Worm (Caenorhabditis elegans) whole organism, early embryonic: ENCODE measurements around the gene Y113G7B.11.

Source experiments
- B0310.2 ChIP-seq: sonication (generic microtip); optimal IDR thresholded peaks from 2 replicates; lab custom pipeline; 2016; ENCODE audit warnings: mild to moderate bottlenecking, missing genetic modification characterization, missing compliant biosample characterization
- aly-1 ChIP-seq: sonication (generic microtip); optimal IDR thresholded peaks from 2 replicates; lab custom pipeline; 2016; ENCODE audit warnings: missing genetic modification characterization, missing compliant biosample characterization
- ama-1 ChIP-seq: fragments of 150-350 bp; optimal IDR thresholded peaks from 2 replicates; lab custom pipeline; 2014
- ceh-13 ChIP-seq: fragments of 200-800 bp; sonication (Bioruptor generic); optimal IDR thresholded peaks from 2 replicates; lab custom pipeline; 2018; ENCODE audit warnings: mild to moderate bottlenecking, missing genetic modification characterization, missing compliant biosample characterization
- ceh-36 ChIP-seq: sonication (generic microtip); optimal IDR thresholded peaks from 2 replicates; lab custom pipeline; 2016; ENCODE audit warnings: missing genetic modification characterization, inconsistent platforms, missing compliant biosample characterization
- ets-7 ChIP-seq: sonication (generic microtip); optimal IDR thresholded peaks from 2 replicates; lab custom pipeline; 2016; ENCODE audit warnings: missing genotype, missing genetic modification characterization, missing compliant biosample characterization
- flt-1 ChIP-seq: fragments of 200-800 bp; sonication (Bioruptor generic); IDR thresholded peaks from 2 replicates; pipeline ENCODE4 v1.3.6; 2022; ENCODE audit warnings: missing genetic modification characterization, missing compliant biosample characterization
- hmg-4 ChIP-seq: fragments of 200-800 bp; sonication (Bioruptor generic); optimal IDR thresholded peaks from 2 replicates; lab custom pipeline; 2018; ENCODE audit warnings: mild to moderate bottlenecking, missing genetic modification characterization, missing compliant biosample characterization
- pes-1 ChIP-seq: fragments of 200-800 bp; sonication (Bioruptor generic); IDR thresholded peaks from 2 replicates; pipeline ENCODE4 v1.3.6; 2022; ENCODE audit warnings: missing genetic modification reagents, missing genetic modification characterization, missing compliant biosample characterization
- scrt-1 ChIP-seq: fragments of 200-800 bp; sonication (Bioruptor generic); IDR thresholded peaks from 2 replicates; pipeline ENCODE4 v1.3.6; 2022; ENCODE audit warnings: missing genetic modification characterization, missing compliant biosample characterization
- sea-1 ChIP-seq: fragments of 200-800 bp; sonication (Bioruptor generic); conservative IDR thresholded peaks from 2 replicates; pipeline ENCODE4 v1.3.6; 2022; ENCODE audit warnings: missing genetic modification characterization, missing compliant biosample characterization
- tbx-11 ChIP-seq: fragments of 200-800 bp; sonication (Bioruptor generic); IDR thresholded peaks from 2 replicates; pipeline ENCODE4 v1.3.6; 2022; ENCODE audit warnings: missing genetic modification characterization, missing compliant biosample characterization
- tbx-37 ChIP-seq: fragments of 200-800 bp; sonication (Bioruptor generic); conservative IDR thresholded peaks from 2 replicates; pipeline ENCODE4 v1.3.6; 2022; ENCODE audit warnings: missing genetic modification reagents, missing genetic modification characterization, missing compliant biosample characterization

DNA sequence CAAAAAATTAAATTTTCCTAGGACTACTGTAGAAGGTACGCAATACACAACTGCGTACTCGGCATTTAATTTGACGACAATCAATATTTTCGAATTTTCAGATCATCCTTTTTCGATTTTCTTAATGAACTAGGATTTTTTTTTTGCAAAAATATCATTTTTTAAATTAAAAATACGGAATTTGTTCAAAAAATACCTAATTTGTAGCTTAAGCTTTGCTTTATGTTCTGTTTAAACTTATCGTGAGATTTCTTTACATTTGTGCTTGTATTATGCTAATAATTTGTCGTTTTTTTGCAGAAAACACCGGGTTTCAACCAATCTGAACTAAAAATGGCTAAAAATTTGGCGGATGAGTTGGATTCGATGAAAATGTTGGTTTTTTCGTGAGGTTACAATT is 18.4 kb downstream of the Y113G7B.11 start, which contains the start of gene ftr-1:
- TF ChIP-seq B0310.2 (tag; lab: Kevin White, UChicago) (no peak), ama-1 (lab: Kevin White, UChicago) (no peak), tbx-11 (GFP tag; lab: Robert Waterston, UW) (no peak), hmg-4 (GFP tag; lab: Kevin White, UChicago) (no peak), pes-1 (GFP tag; lab: Robert Waterston, UW) (no peak), flt-1 (GFP tag; lab: Robert Waterston, UW) (no peak), scrt-1 (GFP tag; lab: Robert Waterston, UW) (no peak), sea-1 (GFP tag; lab: Robert Waterston, UW) (no peak), tbx-37 (GFP tag; lab: Robert Waterston, UW) (no peak), ceh-13 (GFP tag; lab: Kevin White, UChicago) (no peak), ets-7 (tag; lab: Kevin White, UChicago) (no peak), ceh-36 (no peak), aly-1 (tag; lab: Kevin White, UChicago) (no peak)
